Fruit fly (Drosophila melanogaster): Measurements from ENCODE around the gene ppk17.

Gene ppk17

dm6 chr2L:16732338-16732892 is 27.9 kb downstream of the ppk17 start, which contains the start of gene Nubp1:
Gene Nubp1, plus strand, starts transcription at chr2L:16732550.
- no peak for TF ChIP-seq pad (GFP tag; optimal IDR thresholded peaks at IDR 0.05)

dm6 chr2L:16731799-16732198 is 28.6 kb downstream of the ppk17 start, which contains the start of gene Prosbeta4:
Gene Prosbeta4, minus strand, starts transcription at chr2L:16732133.
- TF ChIP-seq cic (GFP tag; optimal IDR thresholded peaks at IDR 0.05) = no peak
- TF ChIP-seq CG33017 (tag; optimal IDR thresholded peaks at IDR 0.05) = no peak
- TF ChIP-seq cnc (optimal IDR thresholded peaks at IDR 0.05) = peak; percentile 66 to 93
- TF ChIP-seq tj (GFP tag; optimal IDR thresholded peaks at IDR 0.05) = no peak
- TF ChIP-seq toe (GFP tag; optimal IDR thresholded peaks at IDR 0.05) = no peak

dm6 chr2L:16730939-16731338 is 29.4 kb downstream of the ppk17 start, which contains the start of gene CG17996:
Gene CG17996, minus strand, starts transcription at chr2L:16731039.
- TF ChIP-seq pad (GFP tag; optimal IDR thresholded peaks at IDR 0.05) (no peak), CG11617 (GFP tag; optimal IDR thresholded peaks at IDR 0.05) (no peak), CG12768 (GFP tag; optimal IDR thresholded peaks at IDR 0.05) (no peak), Hr96 (GFP tag; optimal IDR thresholded peaks at IDR 0.05) (no peak), bab1 (GFP tag; optimal IDR thresholded peaks at IDR 0.05) (no peak), ovo (GFP tag; optimal IDR thresholded peaks at IDR 0.05) (no peak), Clk (GFP tag; optimal IDR thresholded peaks at IDR 0.05) (no peak), Crg-1 (GFP tag; optimal IDR thresholded peaks at IDR 0.05) (no peak), kay (GFP tag; ENCODE audit: borderline replicate concordance) (no peak), CG7045 (GFP tag; optimal IDR thresholded peaks at IDR 0.05) (no peak), cic (GFP tag; optimal IDR thresholded peaks at IDR 0.05) (no peak), CG33017 (tag; optimal IDR thresholded peaks at IDR 0.05) (no peak), CG1620 (GFP tag; optimal IDR thresholded peaks at IDR 0.05) (no peak), CG5204 (GFP tag; optimal IDR thresholded peaks at IDR 0.05) (no peak), Mnt (GFP tag; optimal IDR thresholded peaks at IDR 0.05) (no peak), tj (GFP tag; optimal IDR thresholded peaks at IDR 0.05) (no peak), CG7101 (tag; optimal IDR thresholded peaks at IDR 0.05) (no peak), CG14711 (tag; optimal IDR thresholded peaks at IDR 0.05) (no peak)

- TF ChIP-seq Hr96 (GFP tag; optimal IDR thresholded peaks at IDR 0.05) = no peak
- no peak for TF ChIP-seq bab1 (GFP tag; optimal IDR thresholded peaks at IDR 0.05)
- no peak for TF ChIP-seq Clk (GFP tag; optimal IDR thresholded peaks at IDR 0.05)
- no peak for TF ChIP-seq CG7045 (GFP tag; optimal IDR thresholded peaks at IDR 0.05)
- peak; percentile 2 for TF ChIP-seq Mnt (GFP tag; optimal IDR thresholded peaks at IDR 0.05)
- TF ChIP-seq Crg-1 (GFP tag; optimal IDR thresholded peaks at IDR 0.05) = no peak
- no peak for TF ChIP-seq CG5204 (GFP tag; optimal IDR thresholded peaks at IDR 0.05)
- no peak for TF ChIP-seq kay (GFP tag; ENCODE audit: borderline replicate concordance)
- no peak for TF ChIP-seq cic (GFP tag; optimal IDR thresholded peaks at IDR 0.05)
Observed at dm6 chr2L:16729556-16729955, 30.8 kb downstream of the ppk17 start, which contains the start of gene Tsen2. Gene Tsen2, plus strand, starts transcription at chr2L:16729777.

- TF ChIP-seq CG5204 (GFP tag; optimal IDR thresholded peaks at IDR 0.05) (no peak), toe (GFP tag; optimal IDR thresholded peaks at IDR 0.05) (no peak), CG11617 (GFP tag; optimal IDR thresholded peaks at IDR 0.05) (no peak), Mnt (GFP tag; optimal IDR thresholded peaks at IDR 0.05) (peak; percentile 75), tj (GFP tag; optimal IDR thresholded peaks at IDR 0.05) (peak; percentile 69), CG14711 (tag; optimal IDR thresholded peaks at IDR 0.05) (no peak), Clk (GFP tag; optimal IDR thresholded peaks at IDR 0.05) (no peak), cic (GFP tag; optimal IDR thresholded peaks at IDR 0.05) (peak; percentile 48), ovo (GFP tag; optimal IDR thresholded peaks at IDR 0.05) (no peak), CG7045 (GFP tag; optimal IDR thresholded peaks at IDR 0.05) (no peak), CG1620 (GFP tag; optimal IDR thresholded peaks at IDR 0.05) (peak; percentile 9), CG7101 (tag; optimal IDR thresholded peaks at IDR 0.05) (peak; percentile 50), cnc (optimal IDR thresholded peaks at IDR 0.05) (no peak), pad (GFP tag; optimal IDR thresholded peaks at IDR 0.05) (peak; percentile 14), bab1 (GFP tag; optimal IDR thresholded peaks at IDR 0.05) (peak; percentile 53), Hr96 (GFP tag; optimal IDR thresholded peaks at IDR 0.05) (no peak), kay (GFP tag; ENCODE audit: borderline replicate concordance) (no peak), CG33017 (tag; optimal IDR thresholded peaks at IDR 0.05) (peak; percentile 40), Crg-1 (GFP tag; optimal IDR thresholded peaks at IDR 0.05) (no peak), CG12768 (GFP tag; optimal IDR thresholded peaks at IDR 0.05) (peak; percentile 73)
Observed at dm6 chr2L:16727578-16728023, 32.8 kb downstream of the ppk17 start, which contains the start of gene VhaSFD. Gene VhaSFD, minus strand, starts transcription at chr2L:16727826.

- TF ChIP-seq CG1620 (GFP tag; optimal IDR thresholded peaks at IDR 0.05) = no peak
- TF ChIP-seq cic (GFP tag; optimal IDR thresholded peaks at IDR 0.05) = no peak
- TF ChIP-seq tj (GFP tag; optimal IDR thresholded peaks at IDR 0.05) = no peak
- TF ChIP-seq kay (GFP tag; ENCODE audit: borderline replicate concordance) = peak; percentile 79
Observed at dm6 chr2L:16722596-16722995, 37.8 kb downstream of the ppk17 start.

Measured in whole organism, adult.